Worm (Caenorhabditis elegans) whole organism, L3 larva: Measurements from ENCODE around the gene R03H10.7.
"Not testable (repeated sequence)": the region's sequence is repeated elsewhere in the genome, so short reads cannot be mapped to it uniquely, and the experiment has no call there.

Source experiments
- R02D3.7 ChIP-seq: fragments of 150-350 bp; optimal IDR thresholded peaks from 2 replicates; lab custom pipeline; 2014; ENCODE audit warnings: missing biosample characterization, missing genetic modification characterization
- ZK546.5 ChIP-seq: sonication (generic microtip); optimal IDR thresholded peaks from 2 replicates; lab custom pipeline; 2017; ENCODE audit warnings: missing biosample characterization, missing genetic modification characterization
- aly-2 ChIP-seq: fragments of 150-350 bp; optimal IDR thresholded peaks from 2 replicates; lab custom pipeline; 2014; ENCODE audit warnings: missing biosample characterization, missing genetic modification characterization
- ceh-16 ChIP-seq: sonication (generic microtip); optimal IDR thresholded peaks from 2 replicates; lab custom pipeline; 2017; ENCODE audit warnings: missing biosample characterization, missing genetic modification characterization
- ceh-28 ChIP-seq: fragments of 150-350 bp; optimal IDR thresholded peaks from 2 replicates; lab custom pipeline; 2014; ENCODE audit warnings: missing biosample characterization, missing genetic modification reagents, missing genetic modification characterization
- ceh-82 ChIP-seq: fragments of 150-350 bp; optimal IDR thresholded peaks from 2 replicates; lab custom pipeline; 2014; ENCODE audit warnings: missing biosample characterization, missing genetic modification characterization
- ceh-9 ChIP-seq: sonication (generic microtip); optimal IDR thresholded peaks from 2 replicates; lab custom pipeline; 2018; ENCODE audit warnings: missing biosample characterization, missing genetic modification characterization
- egl-27 ChIP-seq: sonication (generic microtip); optimal IDR thresholded peaks from 4 replicates; lab custom pipeline; 2017; ENCODE audit warnings: missing biosample characterization, missing genetic modification reagents, missing genetic modification characterization
- egl-5 ChIP-seq: fragments of 150-350 bp; optimal IDR thresholded peaks from 2 replicates; lab custom pipeline; 2017; ENCODE audit warnings: missing biosample characterization, missing genetic modification reagents, missing genetic modification characterization, inconsistent platforms
- elt-1 ChIP-seq: fragments of 150-350 bp; optimal IDR thresholded peaks from 2 replicates; lab custom pipeline; 2014; ENCODE audit warnings: missing biosample characterization, missing genetic modification characterization
- elt-2 ChIP-seq: sonication (generic microtip); optimal IDR thresholded peaks from 2 replicates; lab custom pipeline; 2016; ENCODE audit warnings: missing genetic modification reagents, mild to moderate bottlenecking, missing genetic modification characterization, missing compliant biosample characterization
- fkh-10 ChIP-seq: sonication (generic microtip); optimal IDR thresholded peaks from 2 replicates; lab custom pipeline; 2017; ENCODE audit warnings: missing biosample characterization, missing genetic modification reagents, missing genetic modification characterization
- fos-1 ChIP-seq: fragments of 150-350 bp; optimal IDR thresholded peaks from 2 replicates; lab custom pipeline; 2014; ENCODE audit warnings: missing biosample characterization, missing genetic modification characterization
- hmg-11 ChIP-seq: sonication (generic microtip); optimal IDR thresholded peaks from 2 replicates; lab custom pipeline; 2016; ENCODE audit warnings: missing genetic modification characterization, missing compliant biosample characterization
- lin-39 ChIP-seq: fragments of 150-350 bp; optimal IDR thresholded peaks from 2 replicates; lab custom pipeline; 2018; ENCODE audit warnings: missing biosample characterization, missing genetic modification reagents, missing genetic modification characterization
- lsy-12 ChIP-seq: sonication (generic microtip); optimal IDR thresholded peaks from 2 replicates; lab custom pipeline; 2016; ENCODE audit warnings: mild to moderate bottlenecking, missing genetic modification characterization, missing compliant biosample characterization
- mdl-1 ChIP-seq: fragments of 150-350 bp; optimal IDR thresholded peaks from 2 replicates; lab custom pipeline; 2014; ENCODE audit warnings: missing biosample characterization, missing genetic modification characterization
- nfya-1 ChIP-seq: sonication (generic microtip); optimal IDR thresholded peaks from 2 replicates; lab custom pipeline; 2017; ENCODE audit warnings: missing genetic modification characterization, mild to moderate bottlenecking, missing compliant biosample characterization, antibody characterized with exemption, moderate library complexity; ENCODE audit not compliant: insufficient read depth
- nhr-11 ChIP-seq: fragments of 150-350 bp; optimal IDR thresholded peaks from 2 replicates; lab custom pipeline; 2014; ENCODE audit warnings: missing biosample characterization, missing genetic modification characterization
- nhr-25 ChIP-seq: sonication (generic microtip); optimal IDR thresholded peaks from 2 replicates; lab custom pipeline; 2017; ENCODE audit warnings: missing biosample characterization, missing genetic modification characterization
- nhr-43 ChIP-seq: sonication (generic microtip); optimal IDR thresholded peaks from 2 replicates; lab custom pipeline; 2016; ENCODE audit warnings: mild to moderate bottlenecking, missing genetic modification characterization, missing compliant biosample characterization; ENCODE audit not compliant: poor library complexity, severe bottlenecking
- nhr-67 ChIP-seq: fragments of 150-350 bp; optimal IDR thresholded peaks from 2 replicates; lab custom pipeline; 2014; ENCODE audit warnings: missing biosample characterization, missing genetic modification characterization
- nhr-76 ChIP-seq: fragments of 150-350 bp; sonication (generic microtip); optimal IDR thresholded peaks from 5 replicates; lab custom pipeline; 2014; ENCODE audit warnings: missing biosample characterization, missing genetic modification characterization
- pha-4 ChIP-seq: fragments of 150-350 bp; optimal IDR thresholded peaks from 2 replicates; lab custom pipeline; 2014; ENCODE audit warnings: missing biosample characterization, missing genetic modification reagents, missing genetic modification characterization
- tbx-2 ChIP-seq: sonication (generic microtip); optimal IDR thresholded peaks from 2 replicates; lab custom pipeline; 2016; ENCODE audit warnings: mild to moderate bottlenecking, missing genetic modification characterization, missing compliant biosample characterization
- ztf-11 ChIP-seq: fragments of 150-350 bp; optimal IDR thresholded peaks from 2 replicates; lab custom pipeline; 2014; ENCODE audit warnings: missing biosample characterization, missing genetic modification characterization
- ztf-4 ChIP-seq: fragments of 150-350 bp; optimal IDR thresholded peaks from 2 replicates; lab custom pipeline; 2014; ENCODE audit warnings: missing biosample characterization, missing genetic modification characterization

The R03H10.7 gene

ce11 chrII:4146039-4146438 lies 32.7 kb downstream of the R03H10.7 start, which contains the start of gene F56D3.1:
F56D3.1 (plus strand) TSS chrII:4146339.
- no peak for TF ChIP-seq ceh-82 (tag; lab: Kevin White, UChicago)
- TF ChIP-seq nhr-11 (tag; lab: Kevin White, UChicago) = no peak
- TF ChIP-seq pha-4 = no peak

- not testable (repeated sequence) for TF ChIP-seq nhr-25 (tag; lab: Kevin White, UChicago); fkh-10 (GFP tag; lab: Kevin White, UChicago); mdl-1
These were observed 43.5 kb downstream of the R03H10.7 start, which contains the start of gene ast-1 for ce11 chrII:4135259-4135658. ast-1 (minus strand) TSS chrII:4135359.

- peak; percentile 73 for TF ChIP-seq tbx-2
- TF ChIP-seq nhr-67 (tag; lab: Kevin White, UChicago) = no peak
- peak; percentile 73 for TF ChIP-seq nfya-1 (tag; lab: Kevin White, UChicago)
- TF ChIP-seq ceh-28 = no peak
- TF ChIP-seq, all 47 proteins: peak for 2
These were observed 44.0 kb downstream of the R03H10.7 start for ce11 chrII:4134688-4135087.

- peak; percentile 1 for TF ChIP-seq tbx-2
- TF ChIP-seq fkh-10 (GFP tag; lab: Kevin White, UChicago) = peak; percentile 96
- no peak for TF ChIP-seq ztf-4 (tag; lab: Kevin White, UChicago)
These were observed 45.4 kb downstream of the R03H10.7 start for ce11 chrII:4133332-4133731.

- TF ChIP-seq hmg-11 = no peak
- no peak for TF ChIP-seq aly-2 (tag; lab: Kevin White, UChicago)
- no peak for TF ChIP-seq egl-27
- TF ChIP-seq ceh-9 (tag; lab: Kevin White, UChicago) = no peak
- no peak for TF ChIP-seq nfya-1 (tag; lab: Kevin White, UChicago)
- TF ChIP-seq elt-1 (tag; lab: Kevin White, UChicago) = no peak
- no peak for TF ChIP-seq lin-39
- TF ChIP-seq pha-4 = no peak
- TF ChIP-seq egl-5 (tag; lab: Kevin White, UChicago) = no peak
- no peak for TF ChIP-seq R02D3.7 (tag; lab: Kevin White, UChicago)
- no peak for TF ChIP-seq ceh-16 (tag; lab: Kevin White, UChicago)
- no peak for TF ChIP-seq nhr-43 (tag; lab: Kevin White, UChicago)
- no peak for TF ChIP-seq lsy-12 (tag; lab: Kevin White, UChicago)
- no peak for TF ChIP-seq elt-2
- no peak for TF ChIP-seq ztf-11 (tag; lab: Kevin White, UChicago)
- no peak for TF ChIP-seq nhr-76
- TF ChIP-seq ZK546.5 (tag; lab: Kevin White, UChicago) = no peak
- no peak for TF ChIP-seq fos-1 (tag; lab: Kevin White, UChicago)
- TF ChIP-seq, all 47 proteins: peak for 0
These were observed 49.3 kb downstream of the R03H10.7 start for ce11 chrII:4129450-4129849.
